Worm (Caenorhabditis elegans) whole organism, young adult: Measurements from ENCODE around the gene klp-18.
A peak's percentile ranks its signal among the peaks of the same experiment; 100 is the strongest.

Source experiments
- B0019.2 ChIP-seq: fragments of 200-800 bp; sonication (Bioruptor generic); conservative IDR thresholded peaks from 2 replicates; pipeline ENCODE4 v1.3.6; 2022; ENCODE audit warnings: missing genetic modification reagents, missing genetic modification characterization, missing compliant biosample characterization
- B0035.1 ChIP-seq: sonication (generic microtip); optimal IDR thresholded peaks from 2 replicates; lab custom pipeline; 2016; ENCODE audit warnings: missing genetic modification characterization, mild to moderate bottlenecking, missing compliant biosample characterization, missing genotype, missing genetic modification reagents
- B0261.1 ChIP-seq: sonication (generic microtip); optimal IDR thresholded peaks from 2 replicates; lab custom pipeline; 2016; ENCODE audit warnings: mild to moderate bottlenecking, missing genetic modification characterization, moderate library complexity, missing compliant biosample characterization
- D2030.7 ChIP-seq: fragments of 200-800 bp; sonication (Bioruptor generic); IDR thresholded peaks from 2 replicates; pipeline ENCODE4 v1.3.6; 2022; ENCODE audit warnings: missing genetic modification reagents, missing genetic modification characterization, missing compliant biosample characterization
- F10E7.11 ChIP-seq: sonication (generic microtip); optimal IDR thresholded peaks from 2 replicates; lab custom pipeline; 2017; ENCODE audit warnings: mild to moderate bottlenecking, missing genetic modification characterization, moderate library complexity, missing compliant biosample characterization
- F33H1.4 ChIP-seq: fragments of 200-800 bp; sonication (Bioruptor generic); IDR thresholded peaks from 2 replicates; pipeline ENCODE4 v1.3.6; 2022; ENCODE audit warnings: missing genetic modification reagents, missing genetic modification characterization, missing compliant biosample characterization
- F37B4.10 ChIP-seq: fragments of 200-800 bp; sonication (Bioruptor generic); IDR thresholded peaks from 2 replicates; pipeline ENCODE4 v1.3.6; 2022; ENCODE audit warnings: missing genetic modification characterization, missing compliant biosample characterization
- F52B5.7 ChIP-seq: sonication (generic microtip); optimal IDR thresholded peaks from 2 replicates; lab custom pipeline; 2016; ENCODE audit warnings: mild to moderate bottlenecking, missing genetic modification characterization, missing compliant biosample characterization
- F55B11.4 ChIP-seq: sonication (generic microtip); optimal IDR thresholded peaks from 2 replicates; lab custom pipeline; 2016; ENCODE audit warnings: missing compliant biosample characterization, missing genetic modification characterization, borderline replicate concordance; ENCODE audit not compliant: insufficient read depth
- K11D2.4 ChIP-seq: fragments of 200-800 bp; sonication (Bioruptor generic); IDR thresholded peaks from 2 replicates; pipeline ENCODE4 v1.3.6; 2022; ENCODE audit warnings: missing genetic modification reagents, missing genetic modification characterization, missing compliant biosample characterization
- Y53F4B.3 ChIP-seq: fragments of 200-800 bp; sonication (Bioruptor generic); IDR thresholded peaks from 2 replicates; pipeline ENCODE4 v1.3.6; 2022; ENCODE audit warnings: missing genetic modification reagents, missing genetic modification characterization, missing compliant biosample characterization
- akir-1 ChIP-seq: fragments of 200-800 bp; sonication (Bioruptor generic); optimal IDR thresholded peaks from 2 replicates; lab custom pipeline; 2018; ENCODE audit warnings: mild to moderate bottlenecking, missing genetic modification characterization, moderate library complexity, missing compliant biosample characterization
- ama-1 ChIP-seq, 3 experiments: fragments of 150-350 bp in 1 of 3; sonication (generic microtip) in 2 of 3; optimal IDR thresholded peaks; 2 replicates each; lab custom pipeline; 2014 to 2018; ENCODE audit warnings: missing biosample characterization in 2 of 3, missing genetic modification characterization in 2 of 3, missing genetic modification reagents in 2 of 3
- aptf-2 ChIP-seq: fragments of 200-800 bp; sonication (Bioruptor generic); conservative IDR thresholded peaks from 2 replicates; pipeline ENCODE4 v1.3.6; 2022; ENCODE audit warnings: missing genetic modification reagents, missing genetic modification characterization, missing compliant biosample characterization
- atf-7 ChIP-seq: sonication (generic microtip); optimal IDR thresholded peaks from 2 replicates; lab custom pipeline; 2017; ENCODE audit warnings: mild to moderate bottlenecking, missing genetic modification characterization, missing compliant biosample characterization
- athp-1 ChIP-seq: sonication (generic microtip); optimal IDR thresholded peaks from 2 replicates; lab custom pipeline; 2017; ENCODE audit warnings: mild to moderate bottlenecking, missing genetic modification characterization, missing compliant biosample characterization
- attf-6 ChIP-seq: fragments of 200-800 bp; sonication (Bioruptor generic); IDR thresholded peaks from 2 replicates; pipeline ENCODE4 v1.3.6; 2022; ENCODE audit warnings: missing genetic modification reagents, missing genetic modification characterization, missing compliant biosample characterization
- bed-1 ChIP-seq: fragments of 200-800 bp; sonication (Bioruptor generic); IDR thresholded peaks from 2 replicates; pipeline ENCODE4 v1.3.6; 2022; ENCODE audit warnings: missing genetic modification reagents, missing genetic modification characterization, missing compliant biosample characterization
- bed-2 ChIP-seq: fragments of 200-800 bp; sonication (Bioruptor generic); IDR thresholded peaks from 2 replicates; pipeline ENCODE4 v1.3.6; 2022; ENCODE audit warnings: missing genetic modification reagents, missing genetic modification characterization, missing compliant biosample characterization
- cebp-2 ChIP-seq: fragments of 200-800 bp; sonication (Bioruptor generic); IDR thresholded peaks from 2 replicates; pipeline ENCODE4 v1.3.6; 2022; ENCODE audit warnings: missing genetic modification characterization, missing compliant biosample characterization
- ceh-40 ChIP-seq: fragments of 200-800 bp; sonication (Bioruptor generic); IDR thresholded peaks from 2 replicates; pipeline ENCODE4 v1.3.6; 2022; ENCODE audit warnings: missing genetic modification characterization, missing compliant biosample characterization
- ceh-79 ChIP-seq: sonication (generic microtip); optimal IDR thresholded peaks from 2 replicates; lab custom pipeline; 2017; ENCODE audit warnings: mild to moderate bottlenecking, missing genetic modification characterization, missing compliant biosample characterization
- chd-7 ChIP-seq: sonication (generic microtip); optimal IDR thresholded peaks from 2 replicates; lab custom pipeline; 2016; ENCODE audit warnings: mild to moderate bottlenecking, missing genetic modification characterization, moderate library complexity, missing compliant biosample characterization
- die-1 ChIP-seq: sonication (generic microtip); optimal IDR thresholded peaks from 2 replicates; lab custom pipeline; 2016; ENCODE audit warnings: missing genotype, mild to moderate bottlenecking, missing genetic modification characterization, missing compliant biosample characterization
- dox-1 ChIP-seq: fragments of 200-800 bp; sonication (Bioruptor generic); IDR thresholded peaks from 2 replicates; pipeline ENCODE4 v1.3.6; 2022; ENCODE audit warnings: missing genetic modification reagents, missing genetic modification characterization, missing compliant biosample characterization
- dpff-1 ChIP-seq: sonication (generic microtip); optimal IDR thresholded peaks from 2 replicates; lab custom pipeline; 2017; ENCODE audit warnings: mild to moderate bottlenecking, missing genetic modification characterization, missing compliant biosample characterization
- efl-1 ChIP-seq: fragments of 150-350 bp; optimal IDR thresholded peaks from 2 replicates; lab custom pipeline; 2014; ENCODE audit warnings: missing biosample characterization, missing genetic modification reagents, missing genetic modification characterization
- egrh-3 ChIP-seq: fragments of 200-800 bp; sonication (Bioruptor generic); IDR thresholded peaks from 2 replicates; pipeline ENCODE4 v1.3.6; 2022; ENCODE audit warnings: missing genetic modification reagents, missing genetic modification characterization, missing compliant biosample characterization
- ets-4 ChIP-seq: fragments of 200-800 bp; sonication (Bioruptor generic); optimal IDR thresholded peaks from 2 replicates; lab custom pipeline; 2018; ENCODE audit warnings: mild to moderate bottlenecking, missing genetic modification characterization, missing compliant biosample characterization
- him-1 ChIP-seq: sonication (generic microtip); optimal IDR thresholded peaks from 2 replicates; lab custom pipeline; 2016; ENCODE audit warnings: missing genotype, missing genetic modification reagents, missing genetic modification characterization, missing compliant biosample characterization
- hlh-12 ChIP-seq: sonication (generic microtip); optimal IDR thresholded peaks from 2 replicates; lab custom pipeline; 2016; ENCODE audit warnings: missing genetic modification characterization, missing compliant biosample characterization
- hlh-26 ChIP-seq: fragments of 200-800 bp; sonication (Bioruptor generic); conservative IDR thresholded peaks from 2 replicates; pipeline ENCODE4 v1.3.6; 2022; ENCODE audit warnings: missing genetic modification reagents, missing genetic modification characterization, missing compliant biosample characterization
- hmg-20 ChIP-seq: fragments of 200-800 bp; sonication (Bioruptor generic); IDR thresholded peaks from 2 replicates; pipeline ENCODE4 v1.3.6; 2022; ENCODE audit warnings: missing genetic modification reagents, missing genetic modification characterization, missing compliant biosample characterization
- lin-35 ChIP-seq, 3 experiments: fragments of 150-350 bp in 2 of 3; sonication (generic microtip) in 1 of 3; optimal IDR thresholded peaks; 2 replicates each; lab custom pipeline; 2014 to 2018; ENCODE audit warnings: missing biosample characterization in 3 of 3, missing genetic modification characterization in 3 of 3, missing genetic modification reagents in 3 of 3
- lin-40 ChIP-seq: sonication (generic microtip); optimal IDR thresholded peaks from 2 replicates; lab custom pipeline; 2016; ENCODE audit warnings: missing genetic modification characterization, mild to moderate bottlenecking, missing compliant biosample characterization, missing genotype, missing genetic modification reagents
- lin-54 ChIP-seq: fragments of 200-800 bp; sonication (Bioruptor generic); optimal IDR thresholded peaks from 2 replicates; lab custom pipeline; 2018; ENCODE audit warnings: mild to moderate bottlenecking, missing genetic modification characterization, missing compliant biosample characterization
- madf-6 ChIP-seq: fragments of 200-800 bp; sonication (Bioruptor generic); IDR thresholded peaks from 2 replicates; pipeline ENCODE4 v1.3.6; 2022; ENCODE audit warnings: missing genetic modification reagents, missing genetic modification characterization, missing compliant biosample characterization
- mcd-1 ChIP-seq: fragments of 200-800 bp; sonication (Bioruptor generic); IDR thresholded peaks from 2 replicates; pipeline ENCODE4 v1.3.6; 2022; ENCODE audit warnings: missing genetic modification reagents, missing genetic modification characterization, missing compliant biosample characterization
- mxl-1 ChIP-seq: sonication (generic microtip); optimal IDR thresholded peaks from 2 replicates; lab custom pipeline; 2016; ENCODE audit warnings: missing genetic modification characterization, missing compliant biosample characterization
- nhr-90 ChIP-seq: sonication (generic microtip); optimal IDR thresholded peaks from 2 replicates; lab custom pipeline; 2016; ENCODE audit warnings: missing genotype, mild to moderate bottlenecking, missing genetic modification characterization, missing compliant biosample characterization
- pha-4 ChIP-seq: fragments of 150-350 bp; sonication (generic microtip); optimal IDR thresholded peaks from 2 replicates; lab custom pipeline; 2014; ENCODE audit warnings: missing biosample characterization, missing genetic modification reagents, missing genetic modification characterization
- rcor-1 ChIP-seq: fragments of 200-800 bp; sonication (Bioruptor generic); IDR thresholded peaks from 2 replicates; pipeline ENCODE4 v1.3.6; 2022; ENCODE audit warnings: missing genetic modification reagents, missing genetic modification characterization, missing compliant biosample characterization
- rec-8 ChIP-seq, 2 experiments: sonication (generic microtip); optimal IDR thresholded peaks; 2 replicates each; lab custom pipeline; 2016; ENCODE audit warnings: mild to moderate bottlenecking in 2 of 2, missing genetic modification characterization in 2 of 2, missing genetic modification reagents in 2 of 2, missing genotype in 2 of 2, missing biosample characterization in 1 of 2, missing compliant biosample characterization in 1 of 2, moderate library complexity in 1 of 2
- snpc-4 ChIP-seq, 5 experiments: fragments of 150-350 bp in 1 of 5; sonication (generic microtip) in 4 of 5; optimal IDR thresholded peaks; 2 replicates each; lab custom pipeline; 2014 to 2018; ENCODE audit warnings: missing genetic modification characterization in 5 of 5, missing biosample characterization in 3 of 5, antibody characterized with exemption in 2 of 5, mild to moderate bottlenecking in 2 of 5, missing compliant biosample characterization in 2 of 5, missing genotype in 2 of 5, moderate library complexity in 2 of 5, missing genetic modification reagents in 1 of 5
- unc-62 ChIP-seq: fragments of 150-350 bp; optimal IDR thresholded peaks from 2 replicates; lab custom pipeline; 2014; ENCODE audit warnings: missing biosample characterization, missing genetic modification reagents, missing genetic modification characterization
- zfh-2 ChIP-seq: fragments of 200-800 bp; sonication (Bioruptor generic); conservative IDR thresholded peaks from 2 replicates; pipeline ENCODE4 v1.3.6; 2022; ENCODE audit warnings: missing genetic modification reagents, missing genetic modification characterization, missing compliant biosample characterization
- ztf-22 ChIP-seq: fragments of 200-800 bp; sonication (Bioruptor generic); optimal IDR thresholded peaks from 2 replicates; lab custom pipeline; 2018; ENCODE audit warnings: mild to moderate bottlenecking, missing genetic modification characterization, moderate library complexity, missing compliant biosample characterization
- ztf-3 ChIP-seq: fragments of 200-800 bp; sonication (Bioruptor generic); optimal IDR thresholded peaks from 2 replicates; lab custom pipeline; 2018; ENCODE audit warnings: mild to moderate bottlenecking, missing genetic modification characterization, missing compliant biosample characterization

klp-18 gene

DNA sequence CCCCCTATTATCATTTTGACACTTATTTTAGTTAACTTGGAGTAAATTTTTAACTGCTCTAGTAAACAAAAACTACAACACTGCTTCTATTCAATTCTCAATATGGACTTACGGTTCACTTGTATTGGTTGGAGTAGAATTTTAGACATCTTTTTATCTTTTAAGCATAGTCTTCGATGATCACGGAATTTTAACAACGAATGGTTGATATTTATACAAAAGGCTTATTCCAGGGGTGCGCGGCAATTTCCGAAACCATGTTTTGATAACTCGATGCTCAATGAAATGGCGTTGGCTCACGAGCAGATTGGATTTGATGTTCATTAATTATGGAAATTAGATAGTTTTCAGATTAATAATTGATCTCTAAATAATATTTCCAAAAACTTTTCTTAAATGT, 3.4 kb downstream of the klp-18 start (continued):
- TF ChIP-seq lin-35 (GFP tag; optimal IDR thresholded peaks at IDR 0.05; lab: Kevin White, UChicago) (peak in 1 of 3 experiments; percentile 4), efl-1 (GFP tag; lab: Kevin White, UChicago) (peak; percentile 34), die-1 (peak; percentile 28), ama-1 (optimal IDR thresholded peaks at IDR 0.05; lab: Kevin White, UChicago) (no peak), ama-1 (GFP tag; optimal IDR thresholded peaks at IDR 0.05; lab: Kevin White, UChicago) (peak; percentile 39 to 80), nhr-90 (tag; lab: Kevin White, UChicago) (no peak), F10E7.11 (tag; lab: Kevin White, UChicago) (peak; percentile 72), ets-4 (GFP tag; lab: Kevin White, UChicago) (no peak), ztf-3 (no peak), mxl-1 (tag; lab: Kevin White, UChicago) (no peak), egrh-3 (GFP tag; lab: Robert Waterston, UW) (no peak), cebp-2 (0 out of 2 replicates have a peak, but pooled peaks have one; percentile 70), hlh-12 (tag; lab: Kevin White, UChicago) (no peak), B0035.1 (tag; lab: Kevin White, UChicago) (no peak), athp-1 (peak; percentile 55), aptf-2 (GFP tag; lab: Robert Waterston, UW) (no peak), ceh-79 (tag; lab: Kevin White, UChicago) (no peak), zfh-2 (GFP tag; lab: Robert Waterston, UW) (no peak), F55B11.4 (tag; lab: Kevin White, UChicago) (no peak), pha-4 (tag; lab: Kevin White, UChicago) (no peak), ceh-40 (GFP tag; lab: Robert Waterston, UW) (no peak), F33H1.4 (GFP tag; lab: Robert Waterston, UW) (peak; percentile 50), Y53F4B.3 (GFP tag; lab: Robert Waterston, UW) (no peak), hlh-26 (GFP tag; lab: Robert Waterston, UW) (no peak), unc-62 (GFP tag; lab: Kevin White, UChicago) (no peak), D2030.7 (GFP tag; lab: Robert Waterston, UW) (peak; percentile 60), lin-40 (tag; lab: Kevin White, UChicago) (no peak), rec-8 (tag; optimal IDR thresholded peaks at IDR 0.05; lab: Kevin White, UChicago) (peak; percentile 30 to 60), him-1 (tag; lab: Kevin White, UChicago) (peak; percentile 38), snpc-4 (GFP tag; optimal IDR thresholded peaks at IDR 0.05; lab: Kevin White, UChicago) (no peak), snpc-4 (tag; optimal IDR thresholded peaks at IDR 0.05; lab: Kevin White, UChicago) (peak in 3 of 4 experiments; percentile 32 to 74 (median 40)), akir-1 (GFP tag; lab: Kevin White, UChicago) (no peak), B0261.1 (peak; percentile 6), lin-54 (GFP tag; lab: Kevin White, UChicago) (peak; percentile 74), dpff-1 (no peak), chd-7 (peak; percentile 72), rcor-1 (GFP tag; lab: Robert Waterston, UW) (peak; percentile 82), F52B5.7 (tag; lab: Kevin White, UChicago) (peak; percentile 28), K11D2.4 (no peak), mcd-1 (GFP tag; lab: Robert Waterston, UW) (no peak), bed-2 (no peak), ztf-22 (GFP tag; lab: Kevin White, UChicago) (no peak), hmg-20 (GFP tag; lab: Robert Waterston, UW) (0 out of 2 replicates have a peak, but pooled peaks have one; percentile 17), F37B4.10 (no peak), B0019.2 (GFP tag; lab: Robert Waterston, UW) (no peak), madf-6 (GFP tag; lab: Robert Waterston, UW) (peak; percentile 90), atf-7 (tag; lab: Kevin White, UChicago) (peak; percentile 39), attf-6 (GFP tag; lab: Robert Waterston, UW) (peak; percentile 83), bed-1 (GFP tag; lab: Robert Waterston, UW) (0 out of 2 replicates have a peak, but pooled peaks have one; percentile 72), dox-1 (no peak)
